Fruit fly (Drosophila melanogaster): ENCODE data around the gene IP3K2.

IP3K2 gene

dm6 chrX:13280235-13280634 is 23.2 kb upstream of the IP3K2 start (continued):
- TF ChIP-seq Trl (optimal IDR thresholded peaks at IDR 0.05) (peak; percentile 32 to 59), Trl (GFP tag; optimal IDR thresholded peaks at IDR 0.05) (no peak), CG6654 (GFP tag; optimal IDR thresholded peaks at IDR 0.05) (no peak), grn (GFP tag; optimal IDR thresholded peaks at IDR 0.05) (no peak), Nf-YA (GFP tag; IDR thresholded peaks at IDR 0.05) (no peak), CG13624 (GFP tag; optimal IDR thresholded peaks at IDR 0.05) (no peak), chinmo (GFP tag; IDR thresholded peaks at IDR 0.05; ENCODE audit: partially characterized antibody) (0 out of 4 replicates have a peak, but pooled peaks have one; percentile 55), HLH54F (GFP tag; optimal IDR thresholded peaks at IDR 0.05) (no peak), sens-2 (GFP tag; IDR thresholded peaks at IDR 0.05) (no peak)

dm6 chrX:13280738-13281137 is 22.7 kb upstream of the IP3K2 start:
- TF ChIP-seq Dip2 (GFP tag; IDR thresholded peaks at IDR 0.05) = no peak
- TF ChIP-seq eyg (GFP tag; optimal IDR thresholded peaks at IDR 0.05) = no peak
- TF ChIP-seq Oli (tag; optimal IDR thresholded peaks at IDR 0.05) = no peak
- no peak for TF ChIP-seq CG34376 (GFP tag; optimal IDR thresholded peaks at IDR 0.05)
- no peak for TF ChIP-seq NK7.1 (GFP tag; optimal IDR thresholded peaks at IDR 0.05)
- TF ChIP-seq ttk (GFP tag; IDR thresholded peaks at IDR 0.05) = no peak
- TF ChIP-seq Usf (GFP tag; optimal IDR thresholded peaks at IDR 0.05) = no peak
- no peak for TF ChIP-seq tio (GFP tag; optimal IDR thresholded peaks at IDR 0.05)
- no peak for TF ChIP-seq gt (GFP tag; IDR thresholded peaks at IDR 0.05)
- TF ChIP-seq D19B (GFP tag; optimal IDR thresholded peaks at IDR 0.05) = no peak
- TF ChIP-seq scrt (GFP tag; optimal IDR thresholded peaks at IDR 0.05) = no peak
- no peak for TF ChIP-seq CG7963 (GFP tag; IDR thresholded peaks at IDR 0.05; ENCODE audit: partially characterized antibody)
- no peak for TF ChIP-seq CG7745 (tag; optimal IDR thresholded peaks at IDR 0.05)
- TF ChIP-seq CG34224 (GFP tag; IDR thresholded peaks at IDR 0.05; ENCODE audit: partially characterized antibody) = no peak
- TF ChIP-seq vvl (GFP tag; IDR thresholded peaks at IDR 0.05) = no peak
- TF ChIP-seq CrebB (tag; optimal IDR thresholded peaks at IDR 0.05) = no peak
- no peak for TF ChIP-seq CG8290 (GFP tag; optimal IDR thresholded peaks at IDR 0.05)
- no peak for TF ChIP-seq CG8290 (tag; optimal IDR thresholded peaks at IDR 0.05)
- peak; percentile 3 for TF ChIP-seq CoRest (tag; optimal IDR thresholded peaks at IDR 0.05)
- no peak for TF ChIP-seq lab (GFP tag; optimal IDR thresholded peaks at IDR 0.05)
- no peak for TF ChIP-seq CG8478 (optimal IDR thresholded peaks at IDR 0.05)
- TF ChIP-seq CG17359 (tag; optimal IDR thresholded peaks at IDR 0.05) = no peak
- no peak for TF ChIP-seq unpg (GFP tag; optimal IDR thresholded peaks at IDR 0.05)
- no peak for TF ChIP-seq CG1647 (GFP tag; optimal IDR thresholded peaks at IDR 0.05)
- no peak for TF ChIP-seq C15 (GFP tag; IDR thresholded peaks at IDR 0.05)
- no peak for TF ChIP-seq Deaf1 (tag; optimal IDR thresholded peaks at IDR 0.05)
- no peak for TF ChIP-seq CG17612 (GFP tag; IDR thresholded peaks at IDR 0.05)
- TF ChIP-seq CG6175 (GFP tag; IDR thresholded peaks at IDR 0.05) = no peak
- TF ChIP-seq CG4730 (GFP tag; IDR thresholded peaks at IDR 0.05) = no peak
- TF ChIP-seq CG10267 (tag; optimal IDR thresholded peaks at IDR 0.05) = no peak
- no peak for TF ChIP-seq CG4820 (GFP tag; optimal IDR thresholded peaks at IDR 0.05)
- no peak for TF ChIP-seq Fer1 (GFP tag; optimal IDR thresholded peaks at IDR 0.05)
- TF ChIP-seq nau (GFP tag; optimal IDR thresholded peaks at IDR 0.05) = no peak
- no peak for TF ChIP-seq sug (tag; optimal IDR thresholded peaks at IDR 0.05)
- TF ChIP-seq Mrtf (GFP tag; IDR thresholded peaks at IDR 0.05) = no peak
- no peak for TF ChIP-seq pros (GFP tag; optimal IDR thresholded peaks at IDR 0.05)
- TF ChIP-seq CG7357 (GFP tag; IDR thresholded peaks at IDR 0.05) = no peak
- no peak for TF ChIP-seq Neu2 (GFP tag; optimal IDR thresholded peaks at IDR 0.05; ENCODE audit: borderline replicate concordance)
- no peak for TF ChIP-seq CG15073 (GFP tag; optimal IDR thresholded peaks at IDR 0.05)
- no peak for TF ChIP-seq Opbp (GFP tag; IDR thresholded peaks at IDR 0.05; ENCODE audit: partially characterized antibody)
- TF ChIP-seq ems (GFP tag; optimal IDR thresholded peaks at IDR 0.05) = no peak
- no peak for TF ChIP-seq CG18011 (GFP tag; optimal IDR thresholded peaks at IDR 0.05)
- peak; percentile 33 for TF ChIP-seq CG11504 (tag; optimal IDR thresholded peaks at IDR 0.05)

All from whole organism, embryonic.